Fruit fly (Drosophila melanogaster) whole organism, wandering third instar larva: ENCODE measurements around the gene CG14434.

Experiments used
- Abd-B ChIP-seq: fragments of >200 bp; optimal IDR thresholded peaks from 2 replicates; lab custom pipeline; 2017; ENCODE audit warnings: missing biosample characterization, missing genetic modification characterization
- CG32264 ChIP-seq: fragments of 200-800 bp; sonication (Bioruptor generic); optimal IDR thresholded peaks from 2 replicates; lab custom pipeline; 2016; ENCODE audit warnings: missing biosample characterization, missing genetic modification characterization
- CG9705 ChIP-seq: fragments of 200-800 bp; sonication (Bioruptor generic); optimal IDR thresholded peaks from 2 replicates; lab custom pipeline; 2018; ENCODE audit warnings: missing biosample characterization, mild to moderate bottlenecking, missing genetic modification characterization
- CrebA ChIP-seq: fragments of 200-800 bp; sonication (Bioruptor generic); optimal IDR thresholded peaks from 2 replicates; lab custom pipeline; 2016; ENCODE audit warnings: missing biosample characterization, mild to moderate bottlenecking, missing genetic modification characterization, borderline replicate concordance
- Dfd ChIP-seq: fragments of >200 bp; optimal IDR thresholded peaks from 2 replicates; lab custom pipeline; 2017; ENCODE audit warnings: missing biosample characterization, missing genetic modification characterization
- Dif ChIP-seq: fragments of 200-275, 200-300 bp; sonication (Bioruptor generic); optimal IDR thresholded peaks from 2 replicates; lab custom pipeline; 2018; ENCODE audit warnings: missing biosample characterization, missing genetic modification characterization; ENCODE audit not compliant: partially characterized antibody
- GATAd ChIP-seq: sonication (Bioruptor generic); optimal IDR thresholded peaks from 2 replicates; lab custom pipeline; 2016; ENCODE audit warnings: missing biosample characterization, missing genetic modification characterization
- HLH106 ChIP-seq: fragments of 200-800 bp; optimal IDR thresholded peaks from 3 replicates; lab custom pipeline; 2019; ENCODE audit warnings: missing biosample characterization, mild to moderate bottlenecking, missing genetic modification characterization, moderate library complexity
- Hnf4 ChIP-seq: fragments of 200-800 bp; sonication (Bioruptor generic); optimal IDR thresholded peaks from 2 replicates; lab custom pipeline; 2016; ENCODE audit warnings: missing biosample characterization, mild to moderate bottlenecking, missing genetic modification characterization
- Hr78 ChIP-seq: fragments of >200 bp; optimal IDR thresholded peaks from 2 replicates; lab custom pipeline; 2017; ENCODE audit warnings: missing biosample characterization, missing genetic modification characterization
- Hr83 ChIP-seq: fragments of 200-300 bp; sonication (Bioruptor generic); optimal IDR thresholded peaks from 2 replicates; lab custom pipeline; 2016; ENCODE audit warnings: missing biosample characterization, mild to moderate bottlenecking, missing genetic modification characterization, moderate library complexity; ENCODE audit not compliant: poor library complexity, severe bottlenecking
- Jra ChIP-seq: sonication (Bioruptor generic); optimal IDR thresholded peaks from 2 replicates; lab custom pipeline; 2016; ENCODE audit warnings: missing biosample characterization, missing genetic modification characterization
- Mio ChIP-seq: sonication (Bioruptor generic); optimal IDR thresholded peaks from 2 replicates; lab custom pipeline; 2016; ENCODE audit warnings: missing biosample characterization, missing genetic modification characterization
- Myc ChIP-seq: fragments of >200 bp; optimal IDR thresholded peaks from 2 replicates; lab custom pipeline; 2017
- N ChIP-seq: fragments of >200 bp; optimal IDR thresholded peaks from 2 replicates; lab custom pipeline; 2018; ENCODE audit warnings: missing biosample characterization, missing external identifiers, missing genetic modification characterization
- OdsH ChIP-seq: fragments of 200-800 bp; sonication (Bioruptor generic); optimal IDR thresholded peaks from 2 replicates; lab custom pipeline; 2016; ENCODE audit warnings: missing biosample characterization, mild to moderate bottlenecking, missing genetic modification characterization
- Rel ChIP-seq, 2 experiments: fragments of 200-800 bp; sonication (Bioruptor generic) in 1 of 2; optimal IDR thresholded peaks; 2 replicates in 1 of 2; 3 replicates in 1 of 2; lab custom pipeline; 2016 to 2019; ENCODE audit warnings: mild to moderate bottlenecking in 2 of 2, missing biosample characterization in 2 of 2, missing genetic modification characterization in 2 of 2, moderate library complexity in 1 of 2
- Sp1 ChIP-seq: fragments of 200-800 bp; sonication (Bioruptor generic); optimal IDR thresholded peaks from 3 replicates; lab custom pipeline; 2019; ENCODE audit warnings: missing biosample characterization, mild to moderate bottlenecking, missing genetic modification characterization, moderate library complexity
- Vsx2 ChIP-seq: fragments of 200-300, 225-300 bp; sonication (Bioruptor generic); optimal IDR thresholded peaks from 2 replicates; lab custom pipeline; 2018; ENCODE audit warnings: missing biosample characterization, missing genetic modification characterization; ENCODE audit not compliant: partially characterized antibody
- br ChIP-seq: fragments of 200-800 bp; sonication (Bioruptor generic); optimal IDR thresholded peaks from 2 replicates; lab custom pipeline; 2016; ENCODE audit warnings: missing biosample characterization, missing genetic modification characterization
- brk ChIP-seq: fragments of 200-800 bp; sonication (Bioruptor generic); optimal IDR thresholded peaks from 2 replicates; lab custom pipeline; 2016; ENCODE audit warnings: missing biosample characterization, mild to moderate bottlenecking, missing genetic modification characterization
- dl ChIP-seq, 2 experiments: fragments of 175-275, 200-275 bp in 1 of 2; fragments of 200-275 bp in 1 of 2; sonication (Bioruptor generic); optimal IDR thresholded peaks; lab custom pipeline; 2018; ENCODE audit warnings: mild to moderate bottlenecking in 2 of 2, missing biosample characterization in 2 of 2, missing genetic modification characterization in 2 of 2, moderate library complexity in 2 of 2; ENCODE audit not compliant: partially characterized antibody in 2 of 2, insufficient read depth in 1 of 2
- dmrt93B ChIP-seq: fragments of 200-800 bp; sonication (Bioruptor generic); optimal IDR thresholded peaks from 2 replicates; lab custom pipeline; 2018; ENCODE audit warnings: missing biosample characterization, mild to moderate bottlenecking, missing genetic modification characterization
- dsf ChIP-seq: sonication (Bioruptor generic); optimal IDR thresholded peaks from 2 replicates; lab custom pipeline; 2016; ENCODE audit warnings: missing biosample characterization, missing genetic modification characterization, borderline replicate concordance
- ey ChIP-seq: fragments of 200-800 bp; sonication (Bioruptor generic); optimal IDR thresholded peaks from 2 replicates; lab custom pipeline; 2016; ENCODE audit warnings: missing biosample characterization, missing genetic modification characterization
- foxo ChIP-seq, 2 experiments: fragments of 200-800 bp; sonication (Bioruptor generic); optimal IDR thresholded peaks; 2 replicates in 1 of 2; 3 replicates in 1 of 2; lab custom pipeline; 2016 to 2017; ENCODE audit warnings: missing biosample characterization in 2 of 2, missing genetic modification characterization in 2 of 2
- fru ChIP-seq: fragments of 200-800 bp; sonication (Bioruptor generic); optimal IDR thresholded peaks from 3 replicates; lab custom pipeline; 2016; ENCODE audit warnings: missing biosample characterization, mild to moderate bottlenecking, missing genetic modification characterization
- h ChIP-seq: fragments of 200-800 bp; sonication (Bioruptor generic); optimal IDR thresholded peaks from 3 replicates; lab custom pipeline; 2016; ENCODE audit warnings: missing biosample characterization, mild to moderate bottlenecking, missing genetic modification characterization
- jim ChIP-seq: fragments of 175-275, 200-325 bp; sonication (Bioruptor generic); optimal IDR thresholded peaks from 2 replicates; lab custom pipeline; 2016; ENCODE audit warnings: missing biosample characterization, mild to moderate bottlenecking, missing genetic modification characterization
- lola ChIP-seq: fragments of >200 bp; optimal IDR thresholded peaks from 2 replicates; lab custom pipeline; 2017; ENCODE audit warnings: missing biosample characterization, missing genetic modification characterization
- pan ChIP-seq: fragments of >200 bp; optimal IDR thresholded peaks from 2 replicates; lab custom pipeline; 2017
- psq ChIP-seq: fragments of 200-800 bp; sonication (Bioruptor generic); optimal IDR thresholded peaks from 3 replicates; lab custom pipeline; 2017; ENCODE audit warnings: missing biosample characterization, mild to moderate bottlenecking, missing genetic modification characterization, moderate library complexity
- rgr ChIP-seq: fragments of 200-800 bp; sonication (Bioruptor generic); optimal IDR thresholded peaks from 3 replicates; lab custom pipeline; 2016; ENCODE audit warnings: missing biosample characterization, mild to moderate bottlenecking, missing genetic modification characterization
- sage ChIP-seq: fragments of 200-800 bp; sonication (Bioruptor generic); optimal IDR thresholded peaks from 2 replicates; lab custom pipeline; 2016; ENCODE audit warnings: missing biosample characterization, mild to moderate bottlenecking, missing genetic modification characterization
- sv ChIP-seq: fragments of 200-800 bp; sonication (Bioruptor generic); optimal IDR thresholded peaks from 3 replicates; lab custom pipeline; 2016; ENCODE audit warnings: missing biosample characterization, missing genetic modification characterization
- tai ChIP-seq: sonication (Bioruptor generic); optimal IDR thresholded peaks from 2 replicates; lab custom pipeline; 2016; ENCODE audit warnings: missing biosample characterization, missing genetic modification characterization
- usp ChIP-seq: fragments of >200 bp; optimal IDR thresholded peaks from 2 replicates; lab custom pipeline; 2017; ENCODE audit warnings: missing biosample characterization, missing genetic modification characterization
- woc ChIP-seq: sonication (Bioruptor generic); optimal IDR thresholded peaks from 2 replicates; lab custom pipeline; 2016; ENCODE audit warnings: missing biosample characterization, mild to moderate bottlenecking, missing genetic modification characterization

Gene CG14434

dm6 chrX:6863289-6863938, 3.6 kb downstream of the CG14434 start, which contains the start of gene CG43736 (continued):
- TF ChIP-seq ey (GFP tag; lab: Kevin White, UChicago) (peak; percentile 91), tai (GFP tag; lab: Kevin White, UChicago) (peak; percentile 25), CG32264 (GFP tag; lab: Kevin White, UChicago) (peak; percentile 70), OdsH (peak; percentile 87), jim (GFP tag; lab: Kevin White, UChicago) (no peak), N (GFP tag; lab: Kevin White, UChicago) (no peak)

- TF ChIP-seq CrebA (GFP tag; lab: Kevin White, UChicago) (no peak), fru (GFP tag; lab: Kevin White, UChicago) (no peak), CG9705 (GFP tag; lab: Kevin White, UChicago) (no peak), tai (GFP tag; lab: Kevin White, UChicago) (peak; percentile 15), rgr (GFP tag; lab: Kevin White, UChicago) (peak; percentile 21), HLH106 (tag; lab: Kevin White, UChicago) (no peak), Mio (GFP tag; lab: Kevin White, UChicago) (no peak), dsf (GFP tag; lab: Kevin White, UChicago) (no peak), sage (GFP tag; lab: Kevin White, UChicago) (peak; percentile 67), br (GFP tag; lab: Kevin White, UChicago) (peak; percentile 14), brk (GFP tag; lab: Kevin White, UChicago) (no peak), N (GFP tag; lab: Kevin White, UChicago) (peak; percentile 28), GATAd (GFP tag; lab: Kevin White, UChicago) (no peak), OdsH (no peak), pan (lab: Kevin White, UChicago) (no peak), Hr83 (no peak), ey (GFP tag; lab: Kevin White, UChicago) (no peak), CG32264 (GFP tag; lab: Kevin White, UChicago) (no peak), foxo (GFP tag; optimal IDR thresholded peaks at IDR 0.05; lab: Kevin White, UChicago) (no peak), Hnf4 (GFP tag; lab: Kevin White, UChicago) (no peak), h (GFP tag; lab: Kevin White, UChicago) (peak; percentile 8), Hr78 (GFP tag; lab: Kevin White, UChicago) (no peak), Sp1 (no peak), psq (GFP tag; lab: Kevin White, UChicago) (peak; percentile 95), Abd-B (GFP tag; lab: Kevin White, UChicago) (no peak), Vsx2 (GFP tag; lab: Kevin White, UChicago) (peak; percentile 69), jim (GFP tag; lab: Kevin White, UChicago) (no peak), dmrt93B (GFP tag; lab: Kevin White, UChicago) (no peak), usp (no peak), Myc (lab: Kevin White, UChicago) (no peak), dl (GFP tag; optimal IDR thresholded peaks at IDR 0.05; lab: Kevin White, UChicago; ENCODE audit: insufficient read depth in 1 of 2, partially characterized antibody in 2 of 2) (no peak), Rel (GFP tag; optimal IDR thresholded peaks at IDR 0.05; lab: Kevin White, UChicago) (no peak), Rel (tag; optimal IDR thresholded peaks at IDR 0.05; lab: Kevin White, UChicago) (peak; percentile 50), Dif (GFP tag; lab: Kevin White, UChicago) (no peak), Dfd (GFP tag; lab: Kevin White, UChicago) (no peak), sv (no peak), lola (GFP tag; lab: Kevin White, UChicago) (no peak), woc (GFP tag; lab: Kevin White, UChicago) (no peak), Jra (peak; percentile 30)
- TF ChIP-seq, all 38 proteins: peak for 10
Observed at dm6 chrX:6862521-6863288, 4.3 kb downstream of the CG14434 start.
